Worm (Caenorhabditis elegans): ENCODE results near the gene srw-8.
"Not testable (repeated sequence)": the region's sequence is repeated elsewhere in the genome, so short reads cannot be mapped to it uniquely, and the experiment has no call there.

Gene srw-8

DNA sequence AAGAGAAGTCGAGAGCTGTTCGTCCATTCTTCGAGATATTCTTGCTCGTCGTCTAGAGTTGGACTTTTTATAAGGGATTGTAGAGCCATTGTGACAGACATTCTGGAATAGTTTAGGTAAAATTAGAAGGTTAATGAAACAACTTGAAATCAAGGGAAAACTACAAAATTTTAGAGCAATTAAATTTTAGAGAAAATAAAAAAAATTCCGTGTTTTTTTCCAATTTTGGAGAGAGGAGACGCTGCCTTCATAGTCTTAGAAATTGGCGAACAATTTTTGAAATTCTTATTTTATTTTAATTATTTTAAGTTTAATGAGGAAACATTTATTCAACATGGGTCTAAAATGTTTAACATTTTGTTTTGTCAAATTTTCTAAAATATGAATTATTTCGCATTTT is 37.4 kb upstream of the srw-8 start, which contains the start of gene C50H11.13:
TSS of gene C50H11.13 (minus strand) at position 101 of the 400 bp plus-strand sequence.
- TF ChIP-seq sdz-12 (GFP tag; optimal IDR thresholded peaks at IDR 0.05) = no peak
- no peak for TF ChIP-seq fos-1 (tag; optimal IDR thresholded peaks at IDR 0.05)
- TF ChIP-seq skn-1 (tag; optimal IDR thresholded peaks at IDR 0.05) = no peak
- TF ChIP-seq ztf-11 (tag; optimal IDR thresholded peaks at IDR 0.05) = no peak
- TF ChIP-seq lim-7 (GFP tag; IDR thresholded peaks at IDR 0.05) = no peak
- no peak for TF ChIP-seq vab-7 (GFP tag; IDR thresholded peaks at IDR 0.05)
- TF ChIP-seq ceh-44 (GFP tag; IDR thresholded peaks at IDR 0.05) = no peak
- no peak for TF ChIP-seq nhr-25 (tag; optimal IDR thresholded peaks at IDR 0.05; ENCODE audit: borderline replicate concordance, insufficient read depth)
- TF ChIP-seq spr-3 (GFP tag; optimal IDR thresholded peaks at IDR 0.05) = no peak
- TF ChIP-seq lin-29 (GFP tag; IDR thresholded peaks at IDR 0.05) = no peak
- no peak for TF ChIP-seq madf-9 (GFP tag; conservative IDR thresholded peaks at IDR 0.05)
- no peak for TF ChIP-seq nhr-102 (tag; optimal IDR thresholded peaks at IDR 0.05)

- TF ChIP-seq attf-4 (tag; optimal IDR thresholded peaks at IDR 0.05) = no peak
- TF ChIP-seq nhr-42 (GFP tag; IDR thresholded peaks at IDR 0.05) = no peak
- TF ChIP-seq Y75B8A.6 (GFP tag; IDR thresholded peaks at IDR 0.05) = no peak
Measured at ce11 chrV:3069101-3069500, 35.0 kb upstream of the srw-8 start, which contains the start of gene str-40. Gene str-40 (minus strand): TSS chrV:3069201.

DNA sequence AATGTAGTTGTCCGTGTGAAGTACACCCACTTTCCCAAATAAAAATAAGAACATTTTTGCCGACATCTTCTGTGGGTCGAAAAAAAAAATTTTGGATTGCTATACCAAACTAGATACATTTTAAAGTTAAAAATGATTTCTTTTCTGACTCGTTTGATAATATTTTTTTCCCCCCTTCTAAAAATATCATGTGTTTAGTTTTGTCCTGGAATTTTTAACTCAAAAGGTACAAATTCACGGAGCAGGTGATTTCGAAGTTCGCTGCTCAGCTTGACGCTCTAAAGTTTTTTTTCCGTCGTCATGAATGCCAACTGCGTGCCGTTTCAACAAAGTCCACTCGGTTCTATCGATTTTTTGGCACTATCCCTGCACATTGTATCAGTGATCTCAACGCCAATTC is 31.8 kb upstream of the srw-8 start, which contains the start of gene srh-185:
TSS of gene srh-185 (plus strand) at position 301 of the 400 bp plus-strand sequence.
- peak in 1 of 2 experiments; percentile 11 for TF ChIP-seq unc-62 (GFP tag; optimal IDR thresholded peaks at IDR 0.05 in 1 of 2)
- TF ChIP-seq unc-62 (tag; optimal IDR thresholded peaks at IDR 0.05) = no peak
- no peak for TF ChIP-seq tag-97 (GFP tag; IDR thresholded peaks at IDR 0.05)
- TF ChIP-seq gei-8 (GFP tag; optimal IDR thresholded peaks at IDR 0.05) = no peak
- no peak for TF ChIP-seq tra-1 (GFP tag; IDR thresholded peaks at IDR 0.05)
- no peak for TF ChIP-seq Y75B8A.6 (GFP tag; IDR thresholded peaks at IDR 0.05)
- TF ChIP-seq lin-39 (tag; optimal IDR thresholded peaks at IDR 0.05) = no peak
- TF ChIP-seq ceh-20 (GFP tag; IDR thresholded peaks at IDR 0.05) = no peak
- no peak for TF ChIP-seq pha-4 (GFP tag; IDR thresholded peaks at IDR 0.05)
- no peak for TF ChIP-seq pha-4 (tag; optimal IDR thresholded peaks at IDR 0.05)

- TF ChIP-seq nhr-48 (tag; optimal IDR thresholded peaks at IDR 0.05); F37D6.2 (tag; optimal IDR thresholded peaks at IDR 0.05); madf-5 (GFP tag; IDR thresholded peaks at IDR 0.05): not testable (repeated sequence)
Measured at ce11 chrV:3064418-3064817, 30.3 kb upstream of the srw-8 start, which contains the start of gene srt-16. Gene srt-16 (minus strand): TSS chrV:3064518.

DNA sequence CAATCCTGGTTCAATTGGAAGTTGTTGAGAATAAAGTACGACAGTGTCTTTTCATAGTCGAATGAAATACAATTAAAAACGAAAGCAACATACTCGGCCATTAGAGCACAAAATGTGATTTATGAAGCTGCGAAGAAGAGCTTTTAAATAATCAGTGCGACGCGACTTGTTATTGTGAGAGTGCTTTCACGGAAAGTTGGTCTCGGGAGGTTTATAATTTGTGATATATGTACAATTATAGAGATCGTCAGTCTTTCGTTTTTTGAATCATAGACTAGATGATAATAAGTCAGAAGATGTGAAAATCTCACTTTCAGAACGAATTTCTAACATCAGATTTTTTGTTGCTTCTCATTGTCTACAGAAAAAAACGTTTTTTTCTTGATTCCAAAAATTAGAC is 27.9 kb upstream of the srw-8 start, which contains the start of gene srt-15:
TSS of gene srt-15 (minus strand) at position 101 of the 400 bp plus-strand sequence.
- TF ChIP-seq nhr-6 (tag; optimal IDR thresholded peaks at IDR 0.05) (no peak), nhr-111 (GFP tag; optimal IDR thresholded peaks at IDR 0.05) (no peak), madf-9 (GFP tag; conservative IDR thresholded peaks at IDR 0.05) (no peak), ceh-20 (GFP tag; IDR thresholded peaks at IDR 0.05) (no peak), madf-5 (GFP tag; IDR thresholded peaks at IDR 0.05) (no peak), aha-1 (tag) (no peak), dmd-6 (GFP tag; IDR thresholded peaks at IDR 0.05) (no peak), nhr-76 (tag; optimal IDR thresholded peaks at IDR 0.05) (no peak), dve-1 (tag; optimal IDR thresholded peaks at IDR 0.05; ENCODE audit: insufficient read depth) (no peak), set-16 (GFP tag; IDR thresholded peaks at IDR 0.05) (no peak), ceh-28 (tag; optimal IDR thresholded peaks at IDR 0.05) (no peak), daf-12 (tag; optimal IDR thresholded peaks at IDR 0.05) (no peak), php-3 (GFP tag; IDR thresholded peaks at IDR 0.05) (no peak), mes-2 (tag; optimal IDR thresholded peaks at IDR 0.05; ENCODE audit: poor library complexity, severe bottlenecking) (no peak), F10B5.3 (tag; optimal IDR thresholded peaks at IDR 0.05) (no peak), nhr-48 (tag; optimal IDR thresholded peaks at IDR 0.05) (no peak), daf-19 (GFP tag; conservative IDR thresholded peaks at IDR 0.05) (no peak)
